Worm (Caenorhabditis elegans): ENCODE results near the gene srbc-44.

Gene srbc-44

ce11 chrV:12773852-12774251 is 14.5 kb downstream of the srbc-44 start:
- TF ChIP-seq klf-2 (GFP tag; conservative IDR thresholded peaks at IDR 0.05) (no peak), med-1 (GFP tag; optimal IDR thresholded peaks at IDR 0.05; ENCODE audit: insufficient read depth) (no peak)

- TF ChIP-seq T22C8.4 (GFP tag; IDR thresholded peaks at IDR 0.05) (no peak), ztf-29 (GFP tag; IDR thresholded peaks at IDR 0.05) (no peak), ztf-23 (GFP tag; IDR thresholded peaks at IDR 0.05) (no peak)
Measured at ce11 chrV:12773222-12773621, 15.1 kb downstream of the srbc-44 start, which contains the start of gene ZC455.1. TSS of gene ZC455.1 (plus strand) at chrV:12773522.

ce11 chrV:12768946-12769345 is 19.4 kb downstream of the srbc-44 start, which contains the start of gene srt-43:
TSS of gene srt-43 (plus strand) at chrV:12769246.
- TF ChIP-seq ztf-23 (GFP tag; IDR thresholded peaks at IDR 0.05) (no peak), klf-2 (GFP tag; conservative IDR thresholded peaks at IDR 0.05) (no peak), cog-1 (tag; optimal IDR thresholded peaks at IDR 0.05) (no peak), ref-1 (GFP tag; conservative IDR thresholded peaks at IDR 0.05) (no peak), flt-1 (GFP tag; IDR thresholded peaks at IDR 0.05) (no peak), med-1 (GFP tag; optimal IDR thresholded peaks at IDR 0.05; ENCODE audit: insufficient read depth) (no peak), tab-1 (GFP tag; IDR thresholded peaks at IDR 0.05) (no peak), ztf-29 (GFP tag; IDR thresholded peaks at IDR 0.05) (no peak), T22C8.4 (GFP tag; IDR thresholded peaks at IDR 0.05) (no peak)

DNA sequence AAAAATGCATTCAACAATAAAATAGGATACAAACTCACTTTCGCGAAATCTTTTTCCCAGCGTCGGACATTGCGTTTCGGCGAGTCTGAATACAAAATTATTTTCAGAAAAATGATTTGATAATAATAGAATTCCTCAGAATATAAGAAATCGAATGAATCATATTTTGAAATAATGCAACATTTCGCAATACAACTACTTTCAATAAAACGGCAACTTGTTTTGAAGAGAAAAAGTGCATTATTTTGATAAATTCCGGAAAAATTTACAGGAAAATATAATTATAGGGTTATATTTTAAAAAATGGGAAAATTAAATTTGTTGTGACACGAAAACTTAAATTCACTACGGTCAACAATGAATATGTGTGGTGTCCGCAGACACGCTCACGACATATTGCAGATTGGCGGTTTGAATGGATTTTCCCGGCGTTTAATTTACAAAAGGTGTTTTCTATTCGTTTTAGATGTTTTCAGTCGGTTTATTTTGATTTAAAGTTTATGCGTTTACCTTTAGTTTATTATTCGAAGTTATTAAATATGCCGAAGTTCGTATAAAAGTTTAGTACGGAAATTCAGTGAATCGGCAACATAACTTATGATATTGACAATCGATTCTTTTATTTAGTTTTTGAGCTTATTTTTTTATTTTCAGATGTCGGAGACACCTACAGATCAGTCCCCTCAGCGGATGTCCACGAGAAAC is 24.9 kb downstream of the srbc-44 start, which contains the start of the genes abcf-1 and scc-3:
abcf-1 (minus strand) TSS at position 85 of the 705 bp plus-strand sequence.
scc-3 (plus strand) TSS at position 655 of the 705 bp plus-strand sequence.
- TF ChIP-seq ref-1 (GFP tag; conservative IDR thresholded peaks at IDR 0.05) = no peak
- TF ChIP-seq T22C8.4 (GFP tag; IDR thresholded peaks at IDR 0.05) = no peak
- no peak for TF ChIP-seq ztf-29 (GFP tag; IDR thresholded peaks at IDR 0.05)
- no peak for TF ChIP-seq med-1 (GFP tag; optimal IDR thresholded peaks at IDR 0.05; ENCODE audit: insufficient read depth)
- TF ChIP-seq klf-2 (GFP tag; conservative IDR thresholded peaks at IDR 0.05) = no peak
- TF ChIP-seq flt-1 (GFP tag; IDR thresholded peaks at IDR 0.05) = no peak
- no peak for TF ChIP-seq ztf-23 (GFP tag; IDR thresholded peaks at IDR 0.05)
- TF ChIP-seq tab-1 (GFP tag; IDR thresholded peaks at IDR 0.05) = no peak
- no peak for TF ChIP-seq cog-1 (tag; optimal IDR thresholded peaks at IDR 0.05)

DNA sequence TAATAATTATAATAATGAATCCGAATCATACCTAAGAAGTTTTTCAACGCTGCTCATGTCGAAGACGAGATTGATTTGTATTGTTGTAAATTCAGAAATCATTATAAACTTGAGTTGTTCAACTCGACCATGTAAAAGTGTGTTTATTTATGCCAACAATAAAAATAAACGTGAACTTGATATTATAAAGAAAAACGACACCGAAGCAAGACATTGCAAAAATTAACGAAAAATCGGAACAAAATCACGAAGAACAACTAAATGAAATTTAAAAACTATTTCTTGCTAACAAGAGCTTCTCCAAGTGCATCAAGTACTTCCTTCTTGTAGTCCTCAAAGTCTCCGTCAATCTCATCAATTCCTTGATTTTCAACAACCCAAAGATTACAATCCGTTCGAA is 27.4 kb downstream of the srbc-44 start, which contains the start of gene F18E2.15:
F18E2.15 (minus strand) TSS at position 101 of the 400 bp plus-strand sequence.
- TF ChIP-seq tab-1 (GFP tag; IDR thresholded peaks at IDR 0.05) = no peak
- TF ChIP-seq ztf-29 (GFP tag; IDR thresholded peaks at IDR 0.05) = no peak
- no peak for TF ChIP-seq T22C8.4 (GFP tag; IDR thresholded peaks at IDR 0.05)
- TF ChIP-seq ref-1 (GFP tag; conservative IDR thresholded peaks at IDR 0.05) = no peak
- no peak for TF ChIP-seq flt-1 (GFP tag; IDR thresholded peaks at IDR 0.05)
- TF ChIP-seq med-1 (GFP tag; optimal IDR thresholded peaks at IDR 0.05; ENCODE audit: insufficient read depth) = no peak
- no peak for TF ChIP-seq klf-2 (GFP tag; conservative IDR thresholded peaks at IDR 0.05)
- TF ChIP-seq cog-1 (tag; optimal IDR thresholded peaks at IDR 0.05) = no peak
- TF ChIP-seq ztf-23 (GFP tag; IDR thresholded peaks at IDR 0.05) = no peak

ce11 chrV:12759660-12760059 is 28.7 kb downstream of the srbc-44 start, which contains the start of gene papl-1:
TSS of gene papl-1 (minus strand) at chrV:12759760.
- no peak for TF ChIP-seq ref-1 (GFP tag; conservative IDR thresholded peaks at IDR 0.05)
- TF ChIP-seq med-1 (GFP tag; optimal IDR thresholded peaks at IDR 0.05; ENCODE audit: insufficient read depth) = no peak
- no peak for TF ChIP-seq ztf-29 (GFP tag; IDR thresholded peaks at IDR 0.05)
- no peak for TF ChIP-seq cog-1 (tag; optimal IDR thresholded peaks at IDR 0.05)
- TF ChIP-seq klf-2 (GFP tag; conservative IDR thresholded peaks at IDR 0.05) = no peak
- no peak for TF ChIP-seq flt-1 (GFP tag; IDR thresholded peaks at IDR 0.05)
- TF ChIP-seq ztf-23 (GFP tag; IDR thresholded peaks at IDR 0.05) = no peak
- no peak for TF ChIP-seq T22C8.4 (GFP tag; IDR thresholded peaks at IDR 0.05)
- TF ChIP-seq tab-1 (GFP tag; IDR thresholded peaks at IDR 0.05) = no peak

DNA sequence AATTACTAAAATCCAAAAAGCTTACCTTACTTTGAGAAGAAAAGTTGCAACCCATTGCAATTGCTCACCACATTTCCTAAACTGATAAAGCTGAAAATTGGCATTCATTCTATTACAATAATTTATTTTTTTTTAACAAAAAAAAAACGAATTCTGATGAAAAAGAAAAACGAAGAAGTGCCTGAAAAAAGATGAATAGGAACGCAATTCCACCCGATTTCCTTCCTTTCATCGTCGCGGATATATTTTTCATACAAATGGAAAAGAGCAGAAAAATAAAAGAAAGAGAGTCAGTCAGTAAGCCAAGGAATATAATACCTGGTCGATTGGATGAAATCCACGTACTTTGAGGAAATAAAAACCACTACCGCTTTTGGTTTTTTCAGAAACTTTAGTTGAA is 33.5 kb downstream of the srbc-44 start, which contains the start of gene gpa-13:
gpa-13 (minus strand) TSS at position 101 of the 400 bp plus-strand sequence.
- TF ChIP-seq ref-1 (GFP tag; conservative IDR thresholded peaks at IDR 0.05) (no peak), ztf-29 (GFP tag; IDR thresholded peaks at IDR 0.05) (no peak), klf-2 (GFP tag; conservative IDR thresholded peaks at IDR 0.05) (no peak)

ce11 chrV:12752407-12752806 is 35.9 kb downstream of the srbc-44 start, which contains the start of gene C15C8.8:
TSS of gene C15C8.8 (minus strand) at chrV:12752507.
- TF ChIP-seq T22C8.4 (GFP tag; IDR thresholded peaks at IDR 0.05) (no peak), ztf-29 (GFP tag; IDR thresholded peaks at IDR 0.05) (no peak), med-1 (GFP tag; optimal IDR thresholded peaks at IDR 0.05; ENCODE audit: insufficient read depth) (no peak), klf-2 (GFP tag; conservative IDR thresholded peaks at IDR 0.05) (no peak), cog-1 (tag; optimal IDR thresholded peaks at IDR 0.05) (no peak), tab-1 (GFP tag; IDR thresholded peaks at IDR 0.05) (no peak), flt-1 (GFP tag; IDR thresholded peaks at IDR 0.05) (no peak), ztf-23 (GFP tag; IDR thresholded peaks at IDR 0.05) (no peak), ref-1 (GFP tag; conservative IDR thresholded peaks at IDR 0.05) (no peak)

DNA sequence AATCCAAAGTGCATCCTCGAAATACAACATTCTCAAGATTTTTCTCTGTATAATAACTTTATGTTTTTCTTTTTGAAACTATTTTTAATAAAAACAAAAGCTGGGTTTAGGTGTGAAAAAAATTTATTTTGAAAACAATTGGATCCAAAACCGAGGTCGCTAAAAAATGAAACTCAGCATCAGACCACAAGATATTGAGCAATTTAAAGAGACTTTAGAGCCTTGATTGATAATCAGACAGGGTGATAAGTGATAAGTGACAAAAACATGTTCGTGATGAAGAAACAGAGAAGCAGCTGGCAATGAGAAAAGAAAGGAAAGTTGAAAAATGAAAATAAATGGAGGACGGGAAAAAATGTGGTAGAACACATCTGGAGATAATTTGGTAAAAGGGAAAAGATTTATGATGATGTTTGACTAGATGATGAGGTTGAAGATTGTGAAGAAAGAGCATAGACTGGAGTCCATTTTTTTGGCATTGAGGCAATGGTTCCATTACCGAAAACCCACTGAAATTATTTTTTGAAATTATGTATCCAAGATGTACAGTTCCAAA is 36.8 kb downstream of the srbc-44 start, which contains the start of gene C15C8.6:
C15C8.6 (minus strand) TSS at position 51 of the 556 bp plus-strand sequence.
- TF ChIP-seq tab-1 (GFP tag; IDR thresholded peaks at IDR 0.05) (no peak), ztf-29 (GFP tag; IDR thresholded peaks at IDR 0.05) (no peak), ref-1 (GFP tag; conservative IDR thresholded peaks at IDR 0.05) (no peak), flt-1 (GFP tag; IDR thresholded peaks at IDR 0.05) (no peak), klf-2 (GFP tag; conservative IDR thresholded peaks at IDR 0.05) (no peak), med-1 (GFP tag; optimal IDR thresholded peaks at IDR 0.05; ENCODE audit: insufficient read depth) (no peak), ztf-23 (GFP tag; IDR thresholded peaks at IDR 0.05) (no peak), T22C8.4 (GFP tag; IDR thresholded peaks at IDR 0.05) (no peak), cog-1 (tag; optimal IDR thresholded peaks at IDR 0.05) (no peak)
